Worm (Caenorhabditis elegans) whole organism, mixed stage, embryonic: ENCODE results near the gene fbxa-169.

ENCODE experiments used
- M03D4.4 ChIP-seq: sonication (generic microtip); optimal IDR thresholded peaks from 2 replicates; lab custom pipeline; 2017; ENCODE audit warnings: mild to moderate bottlenecking, missing genetic modification characterization, missing compliant biosample characterization
- bed-3 ChIP-seq: fragments of 200-800 bp; sonication (Bioruptor generic); optimal IDR thresholded peaks from 3 replicates; lab custom pipeline; 2018; ENCODE audit warnings: mild to moderate bottlenecking, missing genetic modification characterization, moderate library complexity, missing compliant biosample characterization
- blmp-1 ChIP-seq: fragments of 150-350 bp; optimal IDR thresholded peaks from 2 replicates; lab custom pipeline; 2014; ENCODE audit warnings: missing biosample characterization, missing genetic modification characterization
- ceh-83 ChIP-seq: fragments of 200-800 bp; sonication (Bioruptor generic); optimal IDR thresholded peaks from 2 replicates; lab custom pipeline; 2018; ENCODE audit warnings: mild to moderate bottlenecking, missing genetic modification characterization, missing compliant biosample characterization
- ces-1 ChIP-seq: fragments of 150-350 bp; optimal IDR thresholded peaks from 2 replicates; lab custom pipeline; 2014; ENCODE audit warnings: missing biosample characterization, missing genetic modification reagents, missing genetic modification characterization
- cnd-1 ChIP-seq: fragments of 200-800 bp; sonication (Bioruptor generic); optimal IDR thresholded peaks from 2 replicates; lab custom pipeline; 2018; ENCODE audit warnings: mild to moderate bottlenecking, missing genetic modification characterization, missing compliant biosample characterization
- drap-1 ChIP-seq: fragments of 200-800 bp; sonication (Bioruptor generic); optimal IDR thresholded peaks from 3 replicates; lab custom pipeline; 2018; ENCODE audit warnings: mild to moderate bottlenecking, missing genetic modification characterization, missing compliant biosample characterization
- elt-3 ChIP-seq: fragments of 150-350 bp; optimal IDR thresholded peaks from 2 replicates; lab custom pipeline; 2014; ENCODE audit warnings: missing biosample characterization, missing genetic modification characterization
- flh-1 ChIP-seq: fragments of 200-800 bp; sonication (Bioruptor generic); optimal IDR thresholded peaks from 2 replicates; lab custom pipeline; 2018; ENCODE audit warnings: mild to moderate bottlenecking, missing genetic modification characterization, moderate library complexity, missing compliant biosample characterization
- lin-32 ChIP-seq: fragments of 200-800 bp; sonication (Bioruptor generic); optimal IDR thresholded peaks from 2 replicates; lab custom pipeline; 2018; ENCODE audit warnings: mild to moderate bottlenecking, missing genetic modification characterization, missing compliant biosample characterization
- mep-1 ChIP-seq: fragments of 150-350 bp; optimal IDR thresholded peaks from 2 replicates; lab custom pipeline; 2017; ENCODE audit warnings: missing biosample characterization, missing genetic modification reagents, missing genetic modification characterization, inconsistent platforms
- nhr-12 ChIP-seq: fragments of 150-350 bp; optimal IDR thresholded peaks from 2 replicates; lab custom pipeline; 2014; ENCODE audit warnings: missing biosample characterization, missing genetic modification characterization
- nhr-2 ChIP-seq: fragments of 150-350 bp; optimal IDR thresholded peaks from 2 replicates; lab custom pipeline; 2014; ENCODE audit warnings: missing biosample characterization, missing genetic modification characterization
- nhr-237 ChIP-seq: fragments of 150-350 bp; optimal IDR thresholded peaks from 2 replicates; lab custom pipeline; 2014; ENCODE audit warnings: missing biosample characterization, missing genetic modification characterization
- nhr-28 ChIP-seq: fragments of 150-350 bp; optimal IDR thresholded peaks from 2 replicates; lab custom pipeline; 2014; ENCODE audit warnings: missing biosample characterization, missing genetic modification characterization
- nhr-76 ChIP-seq: sonication (generic microtip); optimal IDR thresholded peaks from 2 replicates; lab custom pipeline; 2017; ENCODE audit warnings: missing biosample characterization, missing genetic modification characterization
- sem-2 ChIP-seq: fragments of 200-800 bp; sonication (Bioruptor generic); optimal IDR thresholded peaks from 2 replicates; lab custom pipeline; 2018; ENCODE audit warnings: mild to moderate bottlenecking, missing genetic modification characterization, missing compliant biosample characterization
- sptf-1 ChIP-seq: sonication (generic microtip); optimal IDR thresholded peaks from 2 replicates; lab custom pipeline; 2017; ENCODE audit warnings: mild to moderate bottlenecking, missing genetic modification characterization, moderate library complexity, missing compliant biosample characterization
- tbx-8 ChIP-seq: fragments of 200-800 bp; sonication (Bioruptor generic); optimal IDR thresholded peaks from 2 replicates; lab custom pipeline; 2018; ENCODE audit warnings: mild to moderate bottlenecking, missing genetic modification characterization, moderate library complexity, missing compliant biosample characterization
- unc-120 ChIP-seq: sonication (generic microtip); optimal IDR thresholded peaks from 2 replicates; lab custom pipeline; 2017; ENCODE audit warnings: missing genetic modification characterization, missing compliant biosample characterization; ENCODE audit not compliant: poor library complexity, severe bottlenecking
- unc-39 ChIP-seq: fragments of 150-350 bp; optimal IDR thresholded peaks from 2 replicates; lab custom pipeline; 2014; ENCODE audit warnings: missing biosample characterization, missing genetic modification characterization

The fbxa-169 gene

ce11 chrII:13678555-13679119, 30.3 kb downstream of the fbxa-169 start:
- TF ChIP-seq mep-1 (no peak), M03D4.4 (tag; lab: Kevin White, UChicago) (no peak)

- TF ChIP-seq tbx-8 (GFP tag; lab: Kevin White, UChicago) (no peak), blmp-1 (tag; lab: Kevin White, UChicago) (peak; percentile 38)
Observed at ce11 chrII:13679775-13680320, 31.5 kb downstream of the fbxa-169 start.

- TF ChIP-seq flh-1 (GFP tag; lab: Kevin White, UChicago) (no peak), drap-1 (GFP tag; lab: Kevin White, UChicago) (no peak), elt-3 (tag; lab: Kevin White, UChicago) (no peak)
Observed at ce11 chrII:13681063-13681462, 32.7 kb downstream of the fbxa-169 start.

- TF ChIP-seq sptf-1 (tag; lab: Kevin White, UChicago): no peak
- TF ChIP-seq cnd-1 (tag; lab: Kevin White, UChicago): no peak
- no peak for TF ChIP-seq M03D4.4 (tag; lab: Kevin White, UChicago)
- TF ChIP-seq tbx-8 (GFP tag; lab: Kevin White, UChicago): no peak
Observed at ce11 chrII:13685581-13685980, 37.3 kb downstream of the fbxa-169 start.

ce11 chrII:13694712-13695111, 46.4 kb downstream of the fbxa-169 start, which contains the start of gene rpoa-1:
Gene rpoa-1 (minus strand): TSS chrII:13694795.
- TF ChIP-seq nhr-76 (no peak), nhr-28 (tag; lab: Kevin White, UChicago) (no peak), bed-3 (no peak), sem-2 (no peak), lin-32 (GFP tag; lab: Kevin White, UChicago) (no peak), unc-120 (no peak), elt-3 (tag; lab: Kevin White, UChicago) (no peak), flh-1 (GFP tag; lab: Kevin White, UChicago) (no peak), nhr-2 (tag; lab: Kevin White, UChicago) (no peak), drap-1 (GFP tag; lab: Kevin White, UChicago) (no peak), mep-1 (peak; percentile 36), ceh-83 (GFP tag; lab: Kevin White, UChicago) (no peak), unc-39 (tag; lab: Kevin White, UChicago) (no peak), ces-1 (GFP tag; lab: Kevin White, UChicago) (peak; percentile 44), tbx-8 (GFP tag; lab: Kevin White, UChicago) (no peak), nhr-237 (no peak)
- TF ChIP-seq, all 35 proteins: peak for 2

- TF ChIP-seq sem-2 (no peak), nhr-12 (tag; lab: Kevin White, UChicago) (no peak), lin-32 (GFP tag; lab: Kevin White, UChicago) (no peak)
Observed at ce11 chrII:13695343-13696332, 47.3 kb downstream of the fbxa-169 start, which contains the start of gene kqt-3. Gene kqt-3 (plus strand): TSS chrII:13696282.

ce11 chrII:13697691-13698090, 49.4 kb downstream of the fbxa-169 start:
- TF ChIP-seq sem-2: no peak
